Fruit fly (Drosophila melanogaster): Measurements from ENCODE around the gene CG11226.

DNA sequence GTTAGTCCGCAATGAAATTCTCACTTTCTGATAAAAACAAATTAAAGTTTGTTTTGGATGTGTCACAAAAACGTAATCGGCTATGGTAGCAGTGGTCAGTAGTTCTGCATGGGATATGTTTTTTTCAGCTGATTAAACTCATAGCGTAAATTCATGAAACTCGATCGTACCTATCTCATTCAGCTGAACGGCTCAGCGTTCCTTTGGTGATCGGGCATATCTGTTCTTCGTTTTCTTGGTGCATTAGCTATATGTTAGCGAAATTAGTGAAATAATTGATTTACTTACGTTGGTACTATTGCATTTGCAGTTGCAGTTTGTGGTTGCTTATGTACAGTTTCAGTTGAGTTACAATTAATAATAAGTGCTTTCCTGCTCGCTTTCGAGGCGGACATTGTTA, 45.2 kb upstream of the CG11226 start:
- TF ChIP-seq Dif (GFP tag; optimal IDR thresholded peaks at IDR 0.05; ENCODE audit: partially characterized antibody), result no peak
- TF ChIP-seq dl (GFP tag; optimal IDR thresholded peaks at IDR 0.05; ENCODE audit: insufficient read depth in 1 of 2, partially characterized antibody in 2 of 2), result no peak
- TF ChIP-seq jim (GFP tag; optimal IDR thresholded peaks at IDR 0.05), result no peak
- TF ChIP-seq psq (GFP tag; optimal IDR thresholded peaks at IDR 0.05), result no peak
- TF ChIP-seq lola (GFP tag; optimal IDR thresholded peaks at IDR 0.05), result no peak
- no peak for TF ChIP-seq rgr (GFP tag; optimal IDR thresholded peaks at IDR 0.05)
- no peak for TF ChIP-seq pan (optimal IDR thresholded peaks at IDR 0.05)
- no peak for TF ChIP-seq woc (GFP tag; optimal IDR thresholded peaks at IDR 0.05)
- no peak for TF ChIP-seq Mio (GFP tag; optimal IDR thresholded peaks at IDR 0.05)
